Fruit fly (Drosophila melanogaster): ENCODE data around the gene CG6244.

The CG6244 gene

DNA sequence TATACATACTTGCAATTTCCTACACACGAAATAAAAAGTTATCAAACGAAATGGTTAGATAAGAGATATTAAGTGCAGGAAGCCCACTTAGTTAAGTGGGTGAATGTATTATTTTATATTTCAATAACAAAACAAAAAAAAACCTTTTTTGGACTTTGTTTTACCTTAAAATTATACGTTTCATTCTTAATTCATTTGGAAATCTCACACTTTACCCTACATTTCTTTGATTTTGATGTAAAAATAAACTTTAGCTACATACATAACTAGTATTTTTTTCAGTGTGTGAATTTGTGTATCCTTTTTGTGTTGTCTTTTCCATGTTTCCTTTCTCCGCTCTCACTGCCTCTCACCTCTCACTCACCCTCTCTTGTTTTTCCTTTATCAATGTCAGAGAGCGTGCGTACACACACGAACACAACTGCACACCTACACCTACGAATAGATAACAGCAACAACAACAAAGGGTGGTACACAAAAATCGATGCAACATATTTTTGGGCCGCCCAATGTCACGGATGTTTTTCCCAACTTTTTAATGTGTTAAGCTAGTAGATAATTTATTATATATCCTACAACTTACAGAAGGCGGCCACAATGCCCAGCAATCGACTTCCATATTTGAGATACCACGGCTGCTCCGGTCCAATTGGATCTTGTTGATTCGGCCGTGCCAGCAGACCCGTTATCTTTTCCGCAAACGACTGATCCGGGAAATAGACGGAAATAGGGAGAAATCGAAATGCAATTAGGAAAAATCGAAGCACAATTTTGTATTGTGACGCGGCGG lies 7.4 kb downstream of the CG6244 start (continued):
- TF ChIP-seq CG12391 (tag; optimal IDR thresholded peaks at IDR 0.05) (peak; percentile 84), zen2 (GFP tag; IDR thresholded peaks at IDR 0.05; ENCODE audit: partially characterized antibody) (no peak), CG15269 (tag; optimal IDR thresholded peaks at IDR 0.05) (peak; percentile 80), Lpt (GFP tag; optimal IDR thresholded peaks at IDR 0.05) (no peak), CHES-1-like (GFP tag; optimal IDR thresholded peaks at IDR 0.05) (peak; percentile 53), CG12769 (tag; optimal IDR thresholded peaks at IDR 0.05) (no peak), Stat92E (GFP tag; optimal IDR thresholded peaks at IDR 0.05) (peak in 1 of 3 experiments; percentile 34), pan (optimal IDR thresholded peaks at IDR 0.05) (no peak), pan (GFP tag; optimal IDR thresholded peaks at IDR 0.05 in 1 of 2, IDR thresholded peaks at IDR 0.05 in 1 of 2) (peak in 1 of 2 experiments; percentile 61), CG34376 (GFP tag; optimal IDR thresholded peaks at IDR 0.05) (peak; percentile 46), CG7357 (GFP tag; IDR thresholded peaks at IDR 0.05) (no peak; the same call in 2 of the 3 replicates), ci (GFP tag; IDR thresholded peaks at IDR 0.05) (peak; percentile 72; the same call in 1 of the 3 replicates), bbx (GFP tag; IDR thresholded peaks at IDR 0.05; ENCODE audit: partially characterized antibody) (no peak), slbo (GFP tag; IDR thresholded peaks at IDR 0.05) (peak; percentile 71), luna (GFP tag; optimal IDR thresholded peaks at IDR 0.05) (peak; percentile 42), Sox102F (GFP tag; optimal IDR thresholded peaks at IDR 0.05) (peak; percentile 79), CG4854 (GFP tag; optimal IDR thresholded peaks at IDR 0.05) (no peak), CG1024 (GFP tag; IDR thresholded peaks at IDR 0.05) (no peak), gsb-n (tag; optimal IDR thresholded peaks at IDR 0.05) (peak; percentile 74), CG8924 (tag; optimal IDR thresholded peaks at IDR 0.05) (peak; percentile 65), kay (GFP tag; optimal IDR thresholded peaks at IDR 0.05) (peak; percentile 57), CG14860 (GFP tag; IDR thresholded peaks at IDR 0.05; ENCODE audit: partially characterized antibody) (no peak), CG15479 (GFP tag; optimal IDR thresholded peaks at IDR 0.05) (peak; percentile 65), CG17802 (tag; optimal IDR thresholded peaks at IDR 0.05) (no peak), CG9215 (GFP tag; IDR thresholded peaks at IDR 0.05) (no peak), CG2129 (GFP tag; IDR thresholded peaks at IDR 0.05; ENCODE audit: partially characterized antibody) (no peak), CG43689 (GFP tag; IDR thresholded peaks at IDR 0.05) (no peak), CG9932 (GFP tag; IDR thresholded peaks at IDR 0.05) (no peak; the same call in 1 of the 2 replicates), sim (GFP tag; IDR thresholded peaks at IDR 0.05) (peak; percentile 12; the same call in 1 of the 2 replicates), Six4 (GFP tag; optimal IDR thresholded peaks at IDR 0.05) (peak; percentile 39), CG14710 (tag; optimal IDR thresholded peaks at IDR 0.05) (peak; percentile 65), Sry-δ (GFP tag; optimal IDR thresholded peaks at IDR 0.05) (no peak), pzg (GFP tag; optimal IDR thresholded peaks at IDR 0.05) (no peak), sisA (GFP tag; IDR thresholded peaks at IDR 0.05) (no peak), CG3726 (GFP tag; IDR thresholded peaks at IDR 0.05) (no peak), CG3407 (GFP tag; optimal IDR thresholded peaks at IDR 0.05) (peak; percentile 48), eyg (GFP tag; optimal IDR thresholded peaks at IDR 0.05) (peak; percentile 18), Ets65A (GFP tag) (no peak), esg (GFP tag; conservative IDR thresholded peaks at IDR 0.05) (peak; percentile 68), ara (GFP tag; IDR thresholded peaks at IDR 0.05) (no peak), CG10321 (GFP tag; IDR thresholded peaks at IDR 0.05) (no peak), CG11456 (GFP tag; IDR thresholded peaks at IDR 0.05) (no peak), Trl (optimal IDR thresholded peaks at IDR 0.05) (peak; percentile 86 to 93), Trl (GFP tag; optimal IDR thresholded peaks at IDR 0.05) (peak; percentile 58), CG12071 (GFP tag; optimal IDR thresholded peaks at IDR 0.05) (no peak), NC2α (GFP tag; optimal IDR thresholded peaks at IDR 0.05) (no peak), CG4617 (GFP tag; optimal IDR thresholded peaks at IDR 0.05; ENCODE audit: borderline replicate concordance) (no peak), CG10565 (GFP tag; optimal IDR thresholded peaks at IDR 0.05) (no peak), btn (GFP tag; optimal IDR thresholded peaks at IDR 0.05) (peak; percentile 15), BEAF-32 (GFP tag; optimal IDR thresholded peaks at IDR 0.05) (no peak)

Measured in whole organism, embryonic.